Worm (Caenorhabditis elegans): ENCODE measurements around the gene metr-1.
"Not testable (repeated sequence)": the region's sequence is repeated elsewhere in the genome, so short reads cannot be mapped to it uniquely, and the experiment has no call there.

metr-1 gene

ce11 chrII:10918293-10918756, 8.0 kb upstream of the metr-1 start, which contains the start of gene tba-4:
Gene tba-4, plus strand, starts transcription at chrII:10918706.
- no peak for TF ChIP-seq jun-1 (tag; optimal IDR thresholded peaks at IDR 0.05)
- no peak for TF ChIP-seq efl-1 (optimal IDR thresholded peaks at IDR 0.05)
- TF ChIP-seq efl-1 (GFP tag; optimal IDR thresholded peaks at IDR 0.05 in 1 of 2): peak in 1 of 2 experiments; percentile 61
- peak; percentile 32 for TF ChIP-seq lin-14 (GFP tag; optimal IDR thresholded peaks at IDR 0.05)
- TF ChIP-seq ceh-90 (tag; optimal IDR thresholded peaks at IDR 0.05): no peak
- peak; percentile 35 for TF ChIP-seq blmp-1 (tag; optimal IDR thresholded peaks at IDR 0.05)

- TF ChIP-seq zip-4 (GFP tag; optimal IDR thresholded peaks at IDR 0.05); pqm-1 (tag; optimal IDR thresholded peaks at IDR 0.05); snpc-4 (tag; optimal IDR thresholded peaks at IDR 0.05): not testable (repeated sequence)
These were observed 3.5 kb upstream of the metr-1 start, which contains the start of gene Y19D2B.1 for ce11 chrII:10922874-10923273. Gene Y19D2B.1, minus strand, starts transcription at chrII:10922974.

ce11 chrII:10923948-10924347, 2.4 kb upstream of the metr-1 start, which contains the start of gene Y19D2B.2:
Gene Y19D2B.2, plus strand, starts transcription at chrII:10924248.
- TF ChIP-seq ama-1 (optimal IDR thresholded peaks at IDR 0.05) (no peak), ces-1 (GFP tag; optimal IDR thresholded peaks at IDR 0.05) (no peak), snpc-4 (tag; optimal IDR thresholded peaks at IDR 0.05) (no peak), unc-30 (tag; optimal IDR thresholded peaks at IDR 0.05) (no peak), isw-1 (GFP tag; IDR thresholded peaks at IDR 0.05) (no peak), ceh-63 (GFP tag; optimal IDR thresholded peaks at IDR 0.05) (no peak), nhr-71 (tag; optimal IDR thresholded peaks at IDR 0.05) (no peak), zag-1 (tag; optimal IDR thresholded peaks at IDR 0.05) (no peak)

- TF ChIP-seq rnt-1 (tag; optimal IDR thresholded peaks at IDR 0.05) (no peak), snu-23 (GFP tag; optimal IDR thresholded peaks at IDR 0.05) (peak; percentile 8), nhr-28 (tag; optimal IDR thresholded peaks at IDR 0.05) (no peak), pag-3 (tag; optimal IDR thresholded peaks at IDR 0.05; ENCODE audit: borderline replicate concordance, insufficient read depth) (no peak), blmp-1 (tag; optimal IDR thresholded peaks at IDR 0.05) (peak; percentile 8), fos-1 (tag; optimal IDR thresholded peaks at IDR 0.05) (no peak), lin-14 (GFP tag; optimal IDR thresholded peaks at IDR 0.05) (peak; percentile 39), elt-2 (tag; optimal IDR thresholded peaks at IDR 0.05) (peak; percentile 86), elt-3 (tag; optimal IDR thresholded peaks at IDR 0.05) (peak in 2 of 6 experiments; percentile 11 to 69), nhr-19 (GFP tag; conservative IDR thresholded peaks at IDR 0.05) (0 out of 2 replicates have a peak, but pooled peaks have one; percentile 11), nhr-71 (tag; optimal IDR thresholded peaks at IDR 0.05) (peak; percentile 50), nhr-90 (tag; optimal IDR thresholded peaks at IDR 0.05; ENCODE audit: poor library complexity) (peak; percentile 42), nhr-20 (tag; optimal IDR thresholded peaks at IDR 0.05) (peak; percentile 45), lin-35 (GFP tag; optimal IDR thresholded peaks at IDR 0.05) (peak in 1 of 2 experiments; percentile 27)
These were observed 1.7 kb upstream of the metr-1 start for ce11 chrII:10924669-10925068.

ce11 chrII:10930678-10931650, 4.6 kb downstream of the metr-1 start:
- no peak for TF ChIP-seq nhr-77 (tag; optimal IDR thresholded peaks at IDR 0.05)
- TF ChIP-seq nhr-84 (tag; optimal IDR thresholded peaks at IDR 0.05): no peak
- TF ChIP-seq ztf-11 (tag; optimal IDR thresholded peaks at IDR 0.05): no peak

- TF ChIP-seq elt-2 (tag; optimal IDR thresholded peaks at IDR 0.05): no peak
- TF ChIP-seq zag-1 (tag; optimal IDR thresholded peaks at IDR 0.05): no peak
- TF ChIP-seq ceh-8 (GFP tag; optimal IDR thresholded peaks at IDR 0.05): no peak
- TF ChIP-seq lsy-2 (tag; optimal IDR thresholded peaks at IDR 0.05): no peak
- TF ChIP-seq mep-1 (tag; optimal IDR thresholded peaks at IDR 0.05): no peak
- no peak for TF ChIP-seq ztf-4 (tag; optimal IDR thresholded peaks at IDR 0.05)
- no peak for TF ChIP-seq isw-1 (GFP tag; IDR thresholded peaks at IDR 0.05)
- TF ChIP-seq tlp-1 (tag; optimal IDR thresholded peaks at IDR 0.05): no peak
- no peak for TF ChIP-seq lir-3 (tag; optimal IDR thresholded peaks at IDR 0.05; ENCODE audit: poor library complexity)
- TF ChIP-seq fkh-4 (tag; optimal IDR thresholded peaks at IDR 0.05; ENCODE audit: borderline replicate concordance): no peak
- TF ChIP-seq egl-27 (tag; optimal IDR thresholded peaks at IDR 0.05): no peak
- no peak for TF ChIP-seq C16A3.4 (tag; optimal IDR thresholded peaks at IDR 0.05)
- no peak for TF ChIP-seq elt-3 (tag; optimal IDR thresholded peaks at IDR 0.05)
- TF ChIP-seq zip-4 (GFP tag; optimal IDR thresholded peaks at IDR 0.05): no peak
- no peak for TF ChIP-seq snpc-4 (tag; optimal IDR thresholded peaks at IDR 0.05)
- TF ChIP-seq nhr-47 (tag; optimal IDR thresholded peaks at IDR 0.05): no peak
These were observed 5.9 kb downstream of the metr-1 start for ce11 chrII:10932305-10932704.

All from whole organism, L1 larva.